Fruit fly (Drosophila melanogaster): ENCODE results near the gene Sidpn.

The Sidpn gene

DNA sequence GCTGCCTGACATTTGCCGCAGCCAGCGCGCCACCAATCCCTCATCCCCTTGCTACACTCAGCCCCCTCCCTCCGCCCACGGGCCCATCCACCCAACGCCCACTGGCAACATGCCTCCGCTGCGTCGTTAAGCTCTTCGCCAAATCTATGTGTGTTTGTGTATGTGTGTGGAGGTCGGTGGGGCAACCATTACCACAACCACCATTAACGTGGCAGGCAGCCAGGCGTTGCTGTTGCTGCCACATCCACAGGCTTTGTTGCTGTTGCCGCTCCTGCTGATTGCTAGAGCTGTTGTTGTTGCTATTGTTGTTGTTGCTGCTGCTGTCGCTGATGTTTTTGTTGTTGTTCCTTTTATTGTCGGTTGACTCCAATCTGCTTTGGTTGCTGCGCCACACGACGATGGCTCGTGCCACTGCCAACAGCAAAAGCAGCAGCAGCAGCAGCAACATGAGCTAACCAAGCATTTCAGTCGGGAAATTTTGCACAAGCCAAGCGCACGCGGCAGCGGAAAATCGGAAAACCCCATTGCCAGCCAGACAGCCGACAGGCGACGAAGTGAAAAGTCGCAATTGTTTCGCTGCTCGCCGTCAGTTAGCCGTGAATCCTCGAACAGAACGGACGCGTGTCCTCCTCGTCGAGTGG lies at the start of gene Sidpn:
Gene Sidpn (plus strand): TSS at position 465 of the 641 bp plus-strand sequence.
- no peak for TF ChIP-seq noc (tag; optimal IDR thresholded peaks at IDR 0.05)

DNA sequence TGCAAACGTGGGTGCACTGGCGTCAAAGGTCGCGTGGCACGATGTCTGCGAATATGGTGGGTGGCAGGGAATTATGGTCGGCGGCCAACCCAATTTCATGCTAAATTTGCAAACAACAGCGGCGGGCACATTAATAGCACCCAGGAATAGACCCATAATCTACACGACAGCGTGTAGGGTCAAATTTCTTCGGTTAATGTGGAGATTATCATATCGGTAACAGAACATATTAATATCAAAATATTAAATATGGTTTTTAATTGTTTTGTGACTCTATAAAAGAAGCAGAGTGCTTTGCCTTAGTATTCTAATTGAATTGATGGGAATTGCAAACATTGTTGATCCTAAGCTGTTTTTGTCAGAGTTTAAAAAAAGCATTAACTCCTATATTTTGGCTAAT lies 48.6 kb upstream of the Sidpn start:
- no peak for TF ChIP-seq noc (tag; optimal IDR thresholded peaks at IDR 0.05)

DNA sequence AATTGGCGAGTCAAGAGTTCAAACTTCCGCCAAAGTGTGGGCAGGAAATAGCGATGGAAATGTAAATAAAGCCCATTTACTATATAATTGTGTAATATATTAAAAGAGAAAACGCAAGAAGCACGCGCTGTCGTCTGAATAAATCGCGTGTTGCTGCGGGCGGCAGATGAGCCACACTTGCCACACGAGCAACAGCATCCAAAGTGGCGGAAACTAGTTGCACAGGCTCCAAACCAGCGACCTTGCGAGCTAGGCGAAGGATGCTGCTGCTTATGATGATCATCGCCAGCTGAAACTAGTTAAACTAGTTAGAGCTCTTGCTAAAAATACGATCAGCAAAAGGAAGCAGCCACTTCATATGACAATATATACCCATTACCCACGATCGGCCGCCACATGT lies 48.1 kb upstream of the Sidpn start:
- TF ChIP-seq noc (tag; optimal IDR thresholded peaks at IDR 0.05) = no peak

DNA sequence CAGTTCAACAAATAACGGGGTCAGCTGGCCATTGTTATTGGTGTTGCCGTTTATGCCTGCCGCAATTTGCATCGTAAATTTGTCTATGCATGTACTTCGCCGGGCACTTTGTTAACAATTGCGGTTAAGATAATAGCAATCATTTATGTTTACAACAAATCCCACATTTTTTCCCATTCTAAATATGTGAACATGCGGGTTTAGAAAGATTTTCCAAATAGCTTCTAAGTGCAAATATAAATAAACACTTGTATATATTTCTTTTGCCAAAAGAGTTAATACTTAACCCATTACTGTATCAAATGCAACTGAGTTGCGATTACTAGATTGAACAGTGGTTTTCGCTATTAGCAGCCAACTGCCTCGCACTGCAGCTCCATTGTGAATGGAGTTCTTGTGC lies 46.5 kb upstream of the Sidpn start:
- no peak for TF ChIP-seq noc (tag; optimal IDR thresholded peaks at IDR 0.05)

DNA sequence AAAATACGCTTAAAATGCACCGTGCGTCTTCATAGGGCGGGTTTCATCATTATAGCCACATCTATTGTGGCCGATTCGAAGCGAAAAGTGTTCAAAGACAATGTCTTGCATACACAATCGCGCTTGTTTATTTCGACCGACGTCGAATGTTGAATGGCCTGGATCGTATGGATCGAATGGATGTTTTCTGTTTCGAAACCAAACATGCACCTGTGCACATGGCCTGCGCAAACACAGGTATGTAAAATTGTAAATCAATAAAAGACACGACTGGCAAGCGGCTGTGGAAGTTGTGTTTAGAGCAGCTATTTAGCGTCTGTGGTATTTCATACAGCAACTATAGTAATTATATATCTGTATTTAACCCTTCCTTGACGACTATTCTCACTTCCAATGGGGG lies 46.0 kb upstream of the Sidpn start:
- no peak for TF ChIP-seq noc (tag; optimal IDR thresholded peaks at IDR 0.05)

DNA sequence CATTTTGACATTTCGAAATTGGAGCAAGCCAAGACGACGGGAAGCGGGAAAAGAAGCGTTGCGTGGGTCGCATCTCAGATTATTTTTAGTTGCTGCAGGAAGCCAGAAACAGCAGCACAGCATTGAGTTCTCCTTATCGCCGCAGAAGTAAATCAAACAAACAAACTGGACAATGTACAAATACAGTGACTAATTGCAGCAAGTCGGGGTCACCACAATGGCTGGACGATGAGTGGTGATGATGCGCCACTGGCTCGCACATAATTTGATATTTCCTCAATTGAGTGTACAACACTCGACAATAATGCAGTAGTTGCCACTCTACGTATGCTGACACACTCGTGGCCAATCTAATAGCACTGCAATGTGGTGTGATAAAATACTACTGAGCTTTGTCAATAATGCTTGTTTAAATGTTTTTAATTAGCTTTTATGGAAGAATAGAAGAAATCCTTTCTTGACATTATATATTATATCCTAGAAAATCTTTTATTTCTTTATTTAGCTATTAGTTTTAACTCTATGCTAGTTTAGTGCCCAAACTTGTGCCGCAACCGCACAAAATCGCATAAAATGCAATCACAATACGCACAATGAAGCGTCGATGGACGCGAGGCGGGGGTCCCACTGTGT lies 45.4 kb upstream of the Sidpn start:
- no peak for TF ChIP-seq noc (tag; optimal IDR thresholded peaks at IDR 0.05)

DNA sequence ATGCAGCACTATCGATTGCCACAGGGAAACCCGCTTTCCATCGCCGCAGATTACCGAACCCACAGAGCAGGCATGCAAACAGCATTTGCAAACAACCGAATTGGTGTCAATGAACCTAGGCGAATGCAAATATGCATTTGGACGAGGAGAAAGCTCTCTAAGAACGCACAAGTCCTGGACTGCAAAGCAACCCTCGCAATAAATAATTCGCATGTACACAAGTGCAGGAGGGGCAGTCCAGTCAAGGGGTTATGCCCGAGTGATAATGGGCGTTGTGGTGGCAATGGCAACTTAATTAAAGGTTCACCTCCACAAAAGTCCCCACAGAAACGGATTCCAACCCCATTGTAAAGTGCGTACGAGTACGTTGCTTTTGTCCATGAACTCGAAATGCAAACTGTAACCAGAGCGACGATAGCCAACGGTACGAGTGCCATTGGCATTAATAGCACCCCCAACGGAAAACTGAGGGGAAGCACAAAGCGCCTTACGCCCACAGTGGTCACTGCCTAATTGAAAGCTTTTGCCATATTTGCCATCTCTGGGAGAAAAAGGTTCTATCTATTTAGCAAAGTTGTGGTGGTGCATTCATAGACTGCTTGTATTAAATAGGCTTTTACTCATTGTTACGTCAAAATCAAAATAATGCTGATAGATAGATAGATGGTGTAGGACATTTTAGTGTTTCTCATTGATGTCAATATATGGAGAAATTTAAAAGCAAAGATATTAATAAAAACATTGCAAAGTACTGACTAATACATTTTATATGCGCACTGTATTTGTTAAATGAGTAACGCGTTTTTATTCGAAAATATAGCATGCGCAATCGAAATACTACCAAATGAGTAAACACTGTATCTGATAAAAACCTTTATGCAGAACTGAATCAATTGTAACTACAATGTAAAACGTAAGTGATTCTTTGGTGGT lies 44.4 kb upstream of the Sidpn start:
- no peak for TF ChIP-seq noc (tag; optimal IDR thresholded peaks at IDR 0.05)

DNA sequence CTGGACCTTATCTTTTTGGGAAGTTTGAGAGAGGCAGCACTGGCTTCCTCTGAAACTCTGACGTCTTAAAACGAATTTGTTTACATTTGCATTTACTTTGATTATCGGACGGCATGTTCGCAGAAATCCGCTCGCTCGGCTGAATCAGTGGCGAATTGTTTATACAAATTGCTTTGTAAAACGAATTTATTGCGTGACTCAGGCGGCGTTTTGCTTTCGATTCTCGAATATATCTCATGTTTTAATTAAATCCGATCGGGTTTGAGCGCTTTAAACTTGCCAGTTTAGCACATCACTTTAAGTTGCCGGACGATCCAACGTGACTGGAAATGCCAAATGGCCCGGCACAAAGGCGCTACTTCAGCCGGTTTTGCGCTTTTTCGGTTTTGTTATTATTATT lies 43.4 kb upstream of the Sidpn start:
- no peak for TF ChIP-seq noc (tag; optimal IDR thresholded peaks at IDR 0.05)

DNA sequence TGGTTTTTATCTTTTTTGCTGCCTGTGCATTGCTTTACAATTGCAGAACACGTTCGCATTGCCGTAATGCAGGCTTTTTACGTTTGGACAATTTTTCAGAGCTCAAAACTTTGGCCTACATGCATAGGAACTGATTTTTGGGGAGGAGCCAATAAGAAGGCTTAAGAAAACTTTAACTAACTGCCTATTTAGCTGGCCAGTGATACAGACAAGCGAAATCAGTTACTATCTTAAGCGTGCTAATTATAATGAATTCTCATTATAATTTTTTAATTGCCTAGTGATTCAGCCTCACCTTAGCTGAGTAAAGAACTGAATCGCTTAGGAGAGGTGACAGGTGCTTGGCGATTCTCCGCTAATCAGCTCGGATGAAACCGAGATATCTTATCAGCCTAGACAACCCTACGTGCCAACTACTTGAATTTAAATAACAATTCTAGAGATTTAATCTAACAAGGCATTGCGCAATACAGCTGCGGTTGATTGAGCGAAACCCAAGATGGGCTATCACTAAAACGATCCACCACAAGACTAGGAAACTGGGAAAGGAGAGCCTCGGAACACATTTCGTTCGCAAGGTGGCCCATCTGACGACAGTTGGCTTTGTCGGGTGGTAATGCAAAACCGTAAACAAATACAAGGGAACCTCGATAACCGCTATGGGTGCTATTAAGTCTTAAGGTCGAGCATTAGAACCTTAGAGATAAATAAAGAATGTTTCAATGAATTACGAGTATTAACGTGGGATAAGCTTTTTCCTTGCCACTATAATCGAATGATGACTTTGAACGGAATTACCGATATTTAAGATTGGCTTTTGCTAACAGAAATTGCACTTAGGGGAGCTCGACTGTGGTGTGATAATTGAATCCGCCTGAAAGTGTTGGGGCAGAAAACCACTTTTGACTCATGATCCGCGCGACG lies 42.0 kb upstream of the Sidpn start:
- TF ChIP-seq noc (tag; optimal IDR thresholded peaks at IDR 0.05) = peak; percentile 83

DNA sequence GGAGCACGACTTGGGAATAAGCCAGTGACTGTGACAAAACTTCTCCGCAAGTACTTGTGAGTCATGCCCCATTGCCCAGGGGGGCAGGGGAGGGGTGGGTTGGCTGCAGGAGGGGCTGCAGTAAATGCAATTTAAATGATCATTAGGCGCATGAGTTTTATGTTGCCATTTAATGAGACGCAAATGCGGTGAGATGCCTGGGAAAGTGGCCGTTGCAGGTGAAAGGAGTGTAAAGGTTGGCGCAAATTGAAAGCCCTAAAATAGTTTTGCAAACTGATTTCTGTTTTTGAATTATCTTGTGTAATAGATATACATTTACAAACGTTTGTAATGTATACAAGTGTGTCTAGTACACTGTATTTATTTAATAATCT lies 41.4 kb upstream of the Sidpn start:
- no peak for TF ChIP-seq noc (tag; optimal IDR thresholded peaks at IDR 0.05)

DNA sequence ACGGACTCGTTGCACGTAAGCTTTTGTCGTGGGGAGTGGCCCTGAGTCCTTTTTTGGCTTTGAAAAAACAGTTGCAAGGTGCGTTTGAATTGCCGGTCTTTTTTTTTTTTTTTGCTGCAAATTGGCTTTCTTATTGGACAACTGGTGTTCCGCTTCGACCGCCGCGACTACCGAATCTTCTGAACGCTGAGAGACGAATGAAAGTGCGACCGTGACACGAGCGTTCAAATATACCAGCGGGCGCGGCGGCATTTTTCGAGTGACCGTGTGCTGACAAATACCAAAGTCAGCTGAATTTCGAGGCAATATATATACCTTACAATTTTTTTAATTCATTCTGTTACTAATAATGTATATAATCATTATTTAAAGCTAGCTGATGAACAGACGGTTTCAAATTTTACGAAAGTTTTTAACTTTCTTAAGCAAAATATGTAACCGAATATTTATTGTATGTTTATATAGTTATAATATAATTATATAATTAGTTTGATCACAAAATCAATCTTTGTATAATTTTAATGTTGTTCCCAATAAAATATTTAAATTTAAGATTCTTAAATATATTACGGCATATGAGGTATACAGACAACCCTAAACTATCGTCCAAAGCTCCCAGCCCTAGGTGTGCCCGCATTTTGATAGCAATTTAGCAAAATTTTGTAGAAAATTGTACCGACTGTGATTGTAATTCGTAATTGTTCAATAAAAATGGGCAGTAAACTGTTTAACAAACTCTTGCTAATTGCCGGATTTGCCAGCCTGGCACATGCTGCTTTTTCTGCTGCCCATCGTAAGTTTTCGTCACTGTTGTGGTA lies 40.2 kb upstream of the Sidpn start, which contains the start of the genes Swip-1 and EMC5:
Gene Swip-1 (minus strand): TSS at position 203 of the 818 bp plus-strand sequence.
Gene EMC5 (plus strand): TSS at position 630 of the 818 bp plus-strand sequence.
- peak; percentile 60 for TF ChIP-seq noc (tag; optimal IDR thresholded peaks at IDR 0.05)

DNA sequence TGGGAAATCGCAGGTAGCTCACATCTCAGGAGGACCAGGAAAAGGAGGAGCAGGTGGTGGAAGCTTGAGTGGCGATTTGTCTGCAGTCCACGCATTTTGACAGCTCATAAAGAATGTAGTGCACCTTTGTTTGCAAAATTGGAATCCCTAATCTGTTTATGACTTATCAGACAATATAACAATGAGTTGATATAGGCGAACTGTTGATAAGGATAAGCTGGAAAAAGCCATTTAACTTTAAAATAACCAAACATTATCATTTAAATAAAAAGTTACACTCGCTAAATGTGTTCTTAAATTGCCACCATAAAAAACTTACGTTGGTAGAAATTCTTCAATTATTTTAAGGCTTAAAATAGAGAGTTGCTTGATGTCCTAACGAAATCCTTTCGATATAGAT lies 37.4 kb upstream of the Sidpn start, which contains the start of gene CG15170:
Gene CG15170 (minus strand): TSS at position 101 of the 400 bp plus-strand sequence.
- TF ChIP-seq noc (tag; optimal IDR thresholded peaks at IDR 0.05) = no peak

DNA sequence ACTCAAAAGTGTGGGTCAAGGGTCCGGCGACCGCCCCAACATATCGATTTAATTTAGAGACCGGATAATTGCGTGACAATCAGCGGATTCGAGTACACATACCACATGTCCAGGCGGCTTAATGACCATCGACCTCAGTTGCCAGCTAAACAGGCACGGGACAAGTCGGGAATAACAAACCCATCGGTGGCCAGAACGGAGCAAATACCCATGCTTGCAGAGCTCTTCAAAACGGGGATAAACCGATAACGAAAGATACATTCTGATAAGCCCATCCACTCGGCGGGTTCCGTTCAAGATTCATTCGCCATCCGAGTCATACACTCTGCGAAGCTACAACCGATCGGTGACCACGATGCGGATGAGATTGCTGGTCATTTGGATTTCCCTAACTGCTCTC lies 36.8 kb upstream of the Sidpn start, which contains the start of gene CG15169:
Gene CG15169 (plus strand): TSS at position 301 of the 400 bp plus-strand sequence.
- no peak for TF ChIP-seq noc (tag; optimal IDR thresholded peaks at IDR 0.05)

DNA sequence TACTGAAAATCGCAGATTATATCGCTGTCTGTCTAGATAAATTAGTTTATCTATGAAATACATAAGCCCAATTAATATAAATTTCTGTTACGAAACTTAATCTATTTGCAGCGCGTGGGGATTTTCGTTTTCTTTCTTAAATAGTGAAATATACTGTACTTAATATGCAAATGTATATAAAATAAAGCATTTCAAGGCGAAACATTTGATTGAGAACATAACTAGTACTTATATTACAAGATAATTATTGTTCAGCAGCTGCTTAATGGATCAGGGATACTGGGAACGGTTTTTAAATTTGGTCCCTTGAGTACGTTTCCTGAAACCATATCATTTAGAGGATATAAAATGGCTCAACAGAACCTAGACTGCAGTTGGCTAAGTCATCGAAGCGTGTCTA lies 35.3 kb upstream of the Sidpn start, which contains the start of gene CG46465:
Gene CG46465 (plus strand): TSS at position 301 of the 400 bp plus-strand sequence.
- TF ChIP-seq noc (tag; optimal IDR thresholded peaks at IDR 0.05) = no peak

Data from whole organism, larva.